Worm (Caenorhabditis elegans) whole organism, young adult: Measurements from ENCODE around the gene gst-39.
A peak's percentile ranks its signal among the peaks of the same experiment; 100 is the strongest.

ENCODE experiments used
- B0019.2 ChIP-seq: fragments of 200-800 bp; sonication (Bioruptor generic); conservative IDR thresholded peaks from 2 replicates; pipeline ENCODE4 v1.3.6; 2022; ENCODE audit warnings: missing genetic modification reagents, missing genetic modification characterization, missing compliant biosample characterization
- C06A6.2 ChIP-seq: fragments of 200-800 bp; sonication (Bioruptor generic); conservative IDR thresholded peaks from 2 replicates; pipeline ENCODE4 v1.3.6; 2022; ENCODE audit warnings: missing genetic modification characterization, missing compliant biosample characterization
- C17E4.6 ChIP-seq: fragments of 200-800 bp; sonication (Bioruptor generic); IDR thresholded peaks from 2 replicates; pipeline ENCODE4 v1.3.6; 2022; ENCODE audit warnings: missing genetic modification reagents, missing genetic modification characterization, missing compliant biosample characterization
- F22D6.2 ChIP-seq: sonication (generic microtip); optimal IDR thresholded peaks from 2 replicates; lab custom pipeline; 2016; ENCODE audit warnings: mild to moderate bottlenecking, missing genetic modification characterization, missing compliant biosample characterization
- F55B11.4 ChIP-seq: sonication (generic microtip); optimal IDR thresholded peaks from 2 replicates; lab custom pipeline; 2016; ENCODE audit warnings: missing compliant biosample characterization, missing genetic modification characterization, borderline replicate concordance; ENCODE audit not compliant: insufficient read depth
- Y53F4B.3 ChIP-seq: fragments of 200-800 bp; sonication (Bioruptor generic); IDR thresholded peaks from 2 replicates; pipeline ENCODE4 v1.3.6; 2022; ENCODE audit warnings: missing genetic modification reagents, missing genetic modification characterization, missing compliant biosample characterization
- Y53G8AR.9 ChIP-seq: fragments of 200-800 bp; sonication (Bioruptor generic); conservative IDR thresholded peaks from 2 replicates; pipeline ENCODE4 v1.3.6; 2022; ENCODE audit warnings: missing genetic modification reagents, missing genetic modification characterization, missing compliant biosample characterization
- Y56A3A.18 ChIP-seq: fragments of 200-800 bp; sonication (Bioruptor generic); IDR thresholded peaks from 2 replicates; pipeline ENCODE4 v1.3.6; 2022; ENCODE audit warnings: missing genetic modification reagents, missing genetic modification characterization, missing compliant biosample characterization
- aptf-2 ChIP-seq: fragments of 200-800 bp; sonication (Bioruptor generic); conservative IDR thresholded peaks from 2 replicates; pipeline ENCODE4 v1.3.6; 2022; ENCODE audit warnings: missing genetic modification reagents, missing genetic modification characterization, missing compliant biosample characterization
- attf-3 ChIP-seq: fragments of 200-800 bp; sonication (Bioruptor generic); conservative IDR thresholded peaks from 2 replicates; pipeline ENCODE4 v1.3.6; 2022; ENCODE audit warnings: missing genetic modification reagents, missing genetic modification characterization, missing compliant biosample characterization
- cebp-2 ChIP-seq: fragments of 200-800 bp; sonication (Bioruptor generic); IDR thresholded peaks from 2 replicates; pipeline ENCODE4 v1.3.6; 2022; ENCODE audit warnings: missing genetic modification characterization, missing compliant biosample characterization
- ceh-27 ChIP-seq: fragments of 200-800 bp; sonication (Bioruptor generic); optimal IDR thresholded peaks from 2 replicates; lab custom pipeline; 2018; ENCODE audit warnings: mild to moderate bottlenecking, missing genetic modification characterization, moderate library complexity, missing compliant biosample characterization
- chd-7 ChIP-seq: sonication (generic microtip); optimal IDR thresholded peaks from 2 replicates; lab custom pipeline; 2016; ENCODE audit warnings: mild to moderate bottlenecking, missing genetic modification characterization, moderate library complexity, missing compliant biosample characterization
- dpl-1 ChIP-seq: fragments of 150-350 bp; optimal IDR thresholded peaks from 2 replicates; lab custom pipeline; 2014; ENCODE audit warnings: missing biosample characterization, missing genetic modification reagents, missing genetic modification characterization
- egl-18 ChIP-seq: fragments of 200-800 bp; sonication (Bioruptor generic); IDR thresholded peaks from 2 replicates; pipeline ENCODE4 v1.3.6; 2022; ENCODE audit warnings: missing genetic modification reagents, missing genetic modification characterization, missing compliant biosample characterization
- him-1 ChIP-seq: sonication (generic microtip); optimal IDR thresholded peaks from 2 replicates; lab custom pipeline; 2016; ENCODE audit warnings: missing genotype, missing genetic modification reagents, missing genetic modification characterization, missing compliant biosample characterization
- lag-1 ChIP-seq: fragments of 200-800 bp; sonication (Bioruptor generic); IDR thresholded peaks from 2 replicates; pipeline ENCODE4 v1.3.6; 2022; ENCODE audit warnings: missing genetic modification reagents, missing genetic modification characterization, missing compliant biosample characterization
- lsy-27 ChIP-seq: sonication (generic microtip); optimal IDR thresholded peaks from 2 replicates; lab custom pipeline; 2017; ENCODE audit warnings: missing genetic modification characterization, mild to moderate bottlenecking, missing compliant biosample characterization, antibody characterized with exemption, missing genotype, borderline replicate concordance; ENCODE audit not compliant: insufficient read depth
- madf-3 ChIP-seq: fragments of 200-800 bp; sonication (Bioruptor generic); IDR thresholded peaks from 2 replicates; pipeline ENCODE4 v1.3.6; 2022; ENCODE audit warnings: missing genetic modification reagents, missing genetic modification characterization, missing compliant biosample characterization
- mcd-1 ChIP-seq: fragments of 200-800 bp; sonication (Bioruptor generic); IDR thresholded peaks from 2 replicates; pipeline ENCODE4 v1.3.6; 2022; ENCODE audit warnings: missing genetic modification reagents, missing genetic modification characterization, missing compliant biosample characterization
- nfya-2 ChIP-seq: fragments of 200-800 bp; sonication (Bioruptor generic); IDR thresholded peaks from 2 replicates; pipeline ENCODE4 v1.3.6; 2022; ENCODE audit warnings: missing genetic modification reagents, missing genetic modification characterization, missing compliant biosample characterization
- nhr-80 ChIP-seq: sonication (generic microtip); optimal IDR thresholded peaks from 2 replicates; lab custom pipeline; 2016; ENCODE audit warnings: missing genetic modification characterization, missing compliant biosample characterization
- pha-4 ChIP-seq: fragments of 150-350 bp; sonication (generic microtip); optimal IDR thresholded peaks from 2 replicates; lab custom pipeline; 2014; ENCODE audit warnings: missing biosample characterization, missing genetic modification reagents, missing genetic modification characterization
- rec-8 ChIP-seq, 2 experiments: sonication (generic microtip); optimal IDR thresholded peaks; 2 replicates each; lab custom pipeline; 2016; ENCODE audit warnings: mild to moderate bottlenecking in 2 of 2, missing genetic modification characterization in 2 of 2, missing genetic modification reagents in 2 of 2, missing genotype in 2 of 2, missing biosample characterization in 1 of 2, missing compliant biosample characterization in 1 of 2, moderate library complexity in 1 of 2
- sptf-2 ChIP-seq: fragments of 200-800 bp; sonication (Bioruptor generic); optimal IDR thresholded peaks from 2 replicates; lab custom pipeline; 2018; ENCODE audit warnings: mild to moderate bottlenecking, missing genetic modification characterization, missing compliant biosample characterization
- unc-130 ChIP-seq: sonication (generic microtip); optimal IDR thresholded peaks from 2 replicates; lab custom pipeline; 2016; ENCODE audit warnings: missing genetic modification reagents, missing genetic modification characterization, missing compliant biosample characterization
- unc-62 ChIP-seq: fragments of 150-350 bp; optimal IDR thresholded peaks from 2 replicates; lab custom pipeline; 2014; ENCODE audit warnings: missing biosample characterization, missing genetic modification reagents, missing genetic modification characterization
- ztf-22 ChIP-seq: fragments of 200-800 bp; sonication (Bioruptor generic); optimal IDR thresholded peaks from 2 replicates; lab custom pipeline; 2018; ENCODE audit warnings: mild to moderate bottlenecking, missing genetic modification characterization, moderate library complexity, missing compliant biosample characterization
- ztf-26 ChIP-seq: sonication (generic microtip); optimal IDR thresholded peaks from 2 replicates; lab custom pipeline; 2017; ENCODE audit warnings: missing genetic modification characterization, missing compliant biosample characterization
- ztf-28 ChIP-seq: fragments of 200-800 bp; sonication (Bioruptor generic); IDR thresholded peaks from 2 replicates; pipeline ENCODE4 v1.3.6; 2022; ENCODE audit warnings: missing genetic modification reagents, missing genetic modification characterization, missing compliant biosample characterization
- ztf-6 ChIP-seq: fragments of 200-800 bp; sonication (Bioruptor generic); IDR thresholded peaks from 2 replicates; pipeline ENCODE4 v1.3.6; 2022; ENCODE audit warnings: missing genetic modification reagents, missing genetic modification characterization, missing compliant biosample characterization

Gene gst-39

ce11 chrII:15164453-15164852 lies 7.3 kb downstream of the gst-39 start, which contains the start of gene gst-26:
gst-26 (minus strand) TSS chrII:15164553.
- TF ChIP-seq nhr-80 (peak; percentile 39), unc-130 (no peak), dpl-1 (GFP tag; lab: Kevin White, UChicago) (no peak)

- no peak for TF ChIP-seq egl-18 (GFP tag; lab: Robert Waterston, UW)
- no peak for TF ChIP-seq B0019.2 (GFP tag; lab: Robert Waterston, UW)
- TF ChIP-seq Y56A3A.18 (GFP tag; lab: Robert Waterston, UW): no peak
- TF ChIP-seq nfya-2: no peak
- no peak for TF ChIP-seq unc-62 (GFP tag; lab: Kevin White, UChicago)
- TF ChIP-seq ceh-27 (GFP tag; lab: Kevin White, UChicago): no peak
- no peak for TF ChIP-seq him-1
- TF ChIP-seq F22D6.2: no peak
- no peak for TF ChIP-seq ztf-6 (GFP tag; lab: Robert Waterston, UW)
These were observed 13.4 kb downstream of the gst-39 start for ce11 chrII:15158364-15158763.

ce11 chrII:15157880-15158279 lies 13.8 kb downstream of the gst-39 start, which contains the start of gene ptr-20:
ptr-20 (plus strand) TSS chrII:15158180.
- TF ChIP-seq chd-7 (tag; lab: Kevin White, UChicago) (no peak), rec-8 (tag; optimal IDR thresholded peaks at IDR 0.05; lab: Kevin White, UChicago) (no peak), unc-130 (no peak), C06A6.2 (GFP tag; lab: Robert Waterston, UW) (no peak), Y53G8AR.9 (no peak), pha-4 (tag; lab: Kevin White, UChicago) (no peak)

ce11 chrII:15148442-15148841 lies 23.3 kb downstream of the gst-39 start:
- TF ChIP-seq unc-130 (no peak), Y53F4B.3 (no peak), ztf-26 (tag; lab: Kevin White, UChicago) (no peak), ztf-28 (GFP tag; lab: Robert Waterston, UW) (no peak), mcd-1 (GFP tag; lab: Robert Waterston, UW) (no peak), lag-1 (GFP tag; lab: Robert Waterston, UW) (no peak), ceh-27 (GFP tag; lab: Kevin White, UChicago) (no peak)
- TF ChIP-seq, all 124 proteins: peak for 0

ce11 chrII:15145594-15145993 lies 26.1 kb downstream of the gst-39 start, which contains the start of gene Y53F4B.27:
Y53F4B.27 (plus strand) TSS chrII:15145894.
- TF ChIP-seq cebp-2 (GFP tag; lab: Robert Waterston, UW) (0 out of 2 replicates have a peak, but pooled peaks have one; percentile 11), ztf-22 (GFP tag; lab: Kevin White, UChicago) (no peak)
- TF ChIP-seq, all 124 proteins: peak for 1

- TF ChIP-seq sptf-2 (GFP tag; lab: Kevin White, UChicago) (no peak), C17E4.6 (no peak), Y53G8AR.9 (no peak), lsy-27 (tag; lab: Kevin White, UChicago) (no peak), madf-3 (no peak), rec-8 (tag; optimal IDR thresholded peaks at IDR 0.05; lab: Kevin White, UChicago) (no peak), F55B11.4 (tag; lab: Kevin White, UChicago) (no peak), attf-3 (no peak), aptf-2 (no peak)
These were observed 28.0 kb downstream of the gst-39 start for ce11 chrII:15143729-15144128.
